Worm (Caenorhabditis elegans) whole organism, L2 larva: ENCODE measurements around the gene hint-3.

Source experiments
- C34F6.9 ChIP-seq: fragments of 150-350 bp; optimal IDR thresholded peaks from 2 replicates; lab custom pipeline; 2014; ENCODE audit warnings: missing biosample characterization, missing genetic modification characterization
- aly-2 ChIP-seq: fragments of 150-350 bp; optimal IDR thresholded peaks from 2 replicates; lab custom pipeline; 2014; ENCODE audit warnings: missing biosample characterization, missing genetic modification characterization
- blmp-1 ChIP-seq: sonication (generic microtip); optimal IDR thresholded peaks from 2 replicates; lab custom pipeline; 2017; ENCODE audit warnings: missing genetic modification characterization, mild to moderate bottlenecking, missing compliant biosample characterization, antibody characterized with exemption, moderate library complexity; ENCODE audit not compliant: insufficient read depth
- elt-1 ChIP-seq: fragments of 150-350 bp; optimal IDR thresholded peaks from 2 replicates; lab custom pipeline; 2014; ENCODE audit warnings: missing biosample characterization, missing genetic modification characterization
- mdl-1 ChIP-seq, 2 experiments: fragments of 150-350 bp in 1 of 2; sonication (generic microtip) in 1 of 2; optimal IDR thresholded peaks; 2 replicates each; lab custom pipeline; 2017; ENCODE audit warnings: missing biosample characterization in 2 of 2, missing genetic modification characterization in 2 of 2
- nhr-10 ChIP-seq: sonication (generic microtip); optimal IDR thresholded peaks from 2 replicates; lab custom pipeline; 2017; ENCODE audit warnings: missing biosample characterization, missing genetic modification characterization
- nhr-11 ChIP-seq: fragments of 150-350 bp; optimal IDR thresholded peaks from 2 replicates; lab custom pipeline; 2014; ENCODE audit warnings: missing biosample characterization, missing genetic modification characterization
- nhr-12 ChIP-seq: fragments of 150-350 bp; optimal IDR thresholded peaks from 2 replicates; lab custom pipeline; 2014; ENCODE audit warnings: missing biosample characterization, missing genetic modification characterization
- nhr-129 ChIP-seq: fragments of 150-350 bp; optimal IDR thresholded peaks from 2 replicates; lab custom pipeline; 2014; ENCODE audit warnings: missing biosample characterization, missing genetic modification characterization
- nhr-237 ChIP-seq: fragments of 150-350 bp; optimal IDR thresholded peaks from 2 replicates; lab custom pipeline; 2014; ENCODE audit warnings: missing biosample characterization, missing genetic modification characterization
- sem-4 ChIP-seq: fragments of 150-350 bp; optimal IDR thresholded peaks from 2 replicates; lab custom pipeline; 2014; ENCODE audit warnings: missing biosample characterization, missing genetic modification reagents, missing genetic modification characterization
- unc-39 ChIP-seq: fragments of 150-350 bp; optimal IDR thresholded peaks from 2 replicates; lab custom pipeline; 2014; ENCODE audit warnings: missing biosample characterization, missing genetic modification characterization
- unc-55 ChIP-seq: fragments of 150-350 bp; sonication (generic microtip); optimal IDR thresholded peaks from 3 replicates; lab custom pipeline; 2014; ENCODE audit warnings: missing biosample characterization, missing genetic modification reagents, missing genetic modification characterization
- unc-62 ChIP-seq: fragments of 150-350 bp; optimal IDR thresholded peaks from 2 replicates; lab custom pipeline; 2014; ENCODE audit warnings: missing biosample characterization, missing genetic modification reagents, missing genetic modification characterization

- no peak for TF ChIP-seq unc-55 (GFP tag; lab: Kevin White, UChicago)
- TF ChIP-seq unc-39 (tag; lab: Kevin White, UChicago) = no peak
- TF ChIP-seq nhr-129 (tag; lab: Kevin White, UChicago) = peak; percentile 12
- TF ChIP-seq nhr-237 (tag; lab: Kevin White, UChicago) = no peak
- no peak for TF ChIP-seq blmp-1 (tag; lab: Kevin White, UChicago)
- no peak for TF ChIP-seq aly-2 (tag; lab: Kevin White, UChicago)
- TF ChIP-seq nhr-10 (tag; lab: Kevin White, UChicago) = no peak
- no peak for TF ChIP-seq unc-62
- no peak for TF ChIP-seq C34F6.9 (tag; lab: Kevin White, UChicago)
- TF ChIP-seq sem-4 (tag; lab: Kevin White, UChicago) = no peak
- no peak for TF ChIP-seq nhr-11
- no peak for TF ChIP-seq elt-1 (tag; lab: Kevin White, UChicago)
- no peak for TF ChIP-seq nhr-12 (tag; lab: Kevin White, UChicago)
- TF ChIP-seq mdl-1 (tag; optimal IDR thresholded peaks at IDR 0.05; lab: Kevin White, UChicago) = no peak
Measured at ce11 chrV:7809320-7810256, 49.3 kb downstream of the hint-3 start, which contains the start of gene ZK742.3.
